Fruit fly (Drosophila melanogaster): ENCODE measurements around the gene mth.

- no peak for TF ChIP-seq toe (GFP tag; optimal IDR thresholded peaks at IDR 0.05)
- no peak for TF ChIP-seq CG11617 (GFP tag; optimal IDR thresholded peaks at IDR 0.05)
- no peak for TF ChIP-seq ovo (GFP tag; optimal IDR thresholded peaks at IDR 0.05)
- TF ChIP-seq cnc (optimal IDR thresholded peaks at IDR 0.05) = no peak
- TF ChIP-seq pad (GFP tag; optimal IDR thresholded peaks at IDR 0.05) = no peak
- TF ChIP-seq kay (GFP tag; ENCODE audit: borderline replicate concordance) = no peak
- no peak for TF ChIP-seq CG5204 (GFP tag; optimal IDR thresholded peaks at IDR 0.05)
- no peak for TF ChIP-seq CG1620 (GFP tag; optimal IDR thresholded peaks at IDR 0.05)
- TF ChIP-seq bab1 (GFP tag; optimal IDR thresholded peaks at IDR 0.05) = no peak
- TF ChIP-seq tj (GFP tag; optimal IDR thresholded peaks at IDR 0.05) = no peak
Observed at dm6 chr3L:298459-298858, 48.3 kb downstream of the mth start.

Measured in whole organism, adult.